Fruit fly (Drosophila melanogaster) whole organism, pupa: ENCODE data around the gene CG43407.

ENCODE experiments used
- CG10348 ChIP-seq: fragments of 200-800 bp; sonication (Bioruptor generic); IDR thresholded peaks from 2 replicates; pipeline ENCODE4 v1.3.6; 2022; ENCODE audit warnings: missing biosample characterization, missing genetic modification characterization
- CG12605 ChIP-seq: fragments of 200-800 bp; sonication (Bioruptor generic); IDR thresholded peaks from 2 replicates; pipeline ENCODE4 v1.3.6; 2022; ENCODE audit warnings: missing biosample characterization, missing genetic modification characterization
- CG13204 ChIP-seq: fragments of 200-800 bp; sonication (Bioruptor generic); optimal IDR thresholded peaks from 2 replicates; lab custom pipeline; 2018; ENCODE audit warnings: missing biosample characterization, mild to moderate bottlenecking, missing genetic modification characterization, moderate library complexity
- CG14655 ChIP-seq: fragments of 200-800 bp; sonication (Bioruptor generic); optimal IDR thresholded peaks from 3 replicates; lab custom pipeline; 2017; ENCODE audit warnings: mild to moderate bottlenecking, missing biosample characterization, missing genetic modification reagents, missing genetic modification characterization
- CG15710 ChIP-seq: fragments of 200-800 bp; sonication (Bioruptor generic); optimal IDR thresholded peaks from 2 replicates; lab custom pipeline; 2018; ENCODE audit warnings: missing biosample characterization, mild to moderate bottlenecking, missing genetic modification characterization, moderate library complexity
- CG17806 ChIP-seq: fragments of 200-800 bp; sonication (Bioruptor generic); optimal IDR thresholded peaks from 2 replicates; lab custom pipeline; 2018; ENCODE audit warnings: missing biosample characterization, mild to moderate bottlenecking, missing genetic modification characterization, moderate library complexity
- CG32121 ChIP-seq: fragments of 200-800 bp; sonication (Bioruptor generic); IDR thresholded peaks from 2 replicates; pipeline ENCODE4 v1.3.6; 2022; ENCODE audit warnings: missing biosample characterization, missing genetic modification characterization
- CG34367 ChIP-seq: fragments of 200-800 bp; sonication (Bioruptor generic); optimal IDR thresholded peaks from 2 replicates; lab custom pipeline; 2018; ENCODE audit warnings: missing biosample characterization, mild to moderate bottlenecking, missing genetic modification characterization
- CG4496 ChIP-seq: fragments of 200-800 bp; sonication (Bioruptor generic); IDR thresholded peaks from 3 replicates; pipeline ENCODE4 v1.3.6; 2022; ENCODE audit warnings: missing biosample characterization, missing genetic modification characterization
- CG8159 ChIP-seq: fragments of 200-800 bp; sonication (Bioruptor generic); optimal IDR thresholded peaks from 3 replicates; lab custom pipeline; 2018; ENCODE audit warnings: missing biosample characterization, mild to moderate bottlenecking, missing genetic modification characterization, moderate library complexity
- CG8301 ChIP-seq: fragments of 200-800 bp; sonication (Bioruptor generic); optimal IDR thresholded peaks from 2 replicates; lab custom pipeline; 2018; ENCODE audit warnings: missing biosample characterization, mild to moderate bottlenecking, missing genetic modification characterization
- CG9948 ChIP-seq: fragments of 200-800 bp; sonication (Bioruptor generic); optimal IDR thresholded peaks from 2 replicates; lab custom pipeline; 2018; ENCODE audit warnings: missing biosample characterization, mild to moderate bottlenecking, missing genetic modification characterization, moderate library complexity
- D1 ChIP-seq: fragments of 200-800 bp; sonication (Bioruptor generic); optimal IDR thresholded peaks from 2 replicates; lab custom pipeline; 2018; ENCODE audit warnings: missing biosample characterization, mild to moderate bottlenecking, missing genetic modification characterization, moderate library complexity
- EcR ChIP-seq: fragments of 200-800 bp; sonication (Bioruptor generic); optimal IDR thresholded peaks from 3 replicates; lab custom pipeline; 2019; ENCODE audit warnings: missing biosample characterization, missing genetic modification characterization, mild to moderate bottlenecking, moderate library complexity, missing genetic modification reagents
- Ets98B ChIP-seq: fragments of 200-800 bp; sonication (Bioruptor generic); IDR thresholded peaks from 2 replicates; pipeline ENCODE4 v1.3.6; 2022; ENCODE audit warnings: missing biosample characterization, missing genetic modification characterization
- Pif1A ChIP-seq: fragments of 200-800 bp; sonication (Bioruptor generic); optimal IDR thresholded peaks from 3 replicates; lab custom pipeline; 2016; ENCODE audit warnings: missing biosample characterization, missing genetic modification characterization
- Pif1B ChIP-seq: fragments of 200-800 bp; sonication (Bioruptor generic); optimal IDR thresholded peaks from 3 replicates; lab custom pipeline; 2016; ENCODE audit warnings: missing biosample characterization, missing genetic modification characterization
- Snoo ChIP-seq: fragments of 200-800 bp; sonication (Bioruptor generic); optimal IDR thresholded peaks from 3 replicates; lab custom pipeline; 2017; ENCODE audit warnings: missing biosample characterization, mild to moderate bottlenecking, missing genetic modification characterization, inconsistent platforms
- fd96Ca ChIP-seq: fragments of 200-800 bp; sonication (Bioruptor generic); IDR thresholded peaks from 3 replicates; pipeline ENCODE4 v1.3.6; 2022; ENCODE audit warnings: missing biosample characterization, missing genetic modification characterization
- gl ChIP-seq: fragments of 200-800 bp; sonication (Bioruptor generic); optimal IDR thresholded peaks from 2 replicates; lab custom pipeline; 2018; ENCODE audit warnings: missing biosample characterization, mild to moderate bottlenecking, missing genetic modification characterization
- rn ChIP-seq: fragments of 200-800 bp; sonication (Bioruptor generic); IDR thresholded peaks from 2 replicates; pipeline ENCODE4 v1.3.6; 2022; ENCODE audit warnings: missing biosample characterization, missing genetic modification characterization

CG43407 gene

DNA sequence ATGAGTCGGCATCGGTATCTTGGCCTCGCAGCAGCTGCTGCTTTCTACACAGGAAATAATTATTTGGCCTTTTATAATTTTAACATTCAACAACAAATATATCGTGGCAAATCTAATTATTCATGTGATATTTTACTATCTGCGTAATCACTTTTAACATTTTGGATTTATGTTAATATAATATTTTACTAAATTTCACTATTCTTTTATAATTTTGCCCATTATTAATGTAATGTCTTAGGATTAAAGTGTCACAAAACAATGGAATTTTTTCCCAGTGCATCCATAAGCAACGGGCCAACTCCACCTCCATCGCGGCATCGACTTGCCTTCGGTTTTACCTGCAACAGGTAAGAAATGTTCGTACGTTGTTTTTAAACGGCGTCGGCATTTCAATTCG, 10.7 kb downstream of the CG43407 start:
- TF ChIP-seq CG34367 (tag; lab: Kevin White, UChicago) (peak; percentile 93), CG14655 (GFP tag; lab: Kevin White, UChicago) (peak; percentile 96), CG17806 (tag; lab: Kevin White, UChicago) (peak; percentile 96), rn (GFP tag; lab: Robert Waterston, UW) (peak; percentile 79), CG10348 (GFP tag; lab: Robert Waterston, UW) (peak; percentile 38; the same call in 1 of the 2 replicates), gl (tag; lab: Kevin White, UChicago) (peak; percentile 80), Snoo (peak; percentile 93), CG13204 (no peak), Pif1A (GFP tag; lab: Kevin White, UChicago) (peak; percentile 84), fd96Ca (GFP tag; lab: Robert Waterston, UW) (peak; percentile 61; the same call in 1 of the 3 replicates), CG9948 (peak; percentile 97), CG8301 (tag; lab: Kevin White, UChicago) (peak; percentile 95), CG32121 (peak; percentile 88), CG4496 (GFP tag; lab: Robert Waterston, UW) (peak; percentile 85), Ets98B (peak; percentile 82), Pif1B (GFP tag; lab: Kevin White, UChicago) (peak; percentile 91), D1 (tag; lab: Kevin White, UChicago) (peak; percentile 95), CG15710 (tag; lab: Kevin White, UChicago) (peak; percentile 97), EcR (GFP tag; lab: Kevin White, UChicago) (no peak), CG8159 (peak; percentile 98), CG12605 (peak; percentile 84)
- TF ChIP-seq, all 21 proteins: peak for 19

DNA sequence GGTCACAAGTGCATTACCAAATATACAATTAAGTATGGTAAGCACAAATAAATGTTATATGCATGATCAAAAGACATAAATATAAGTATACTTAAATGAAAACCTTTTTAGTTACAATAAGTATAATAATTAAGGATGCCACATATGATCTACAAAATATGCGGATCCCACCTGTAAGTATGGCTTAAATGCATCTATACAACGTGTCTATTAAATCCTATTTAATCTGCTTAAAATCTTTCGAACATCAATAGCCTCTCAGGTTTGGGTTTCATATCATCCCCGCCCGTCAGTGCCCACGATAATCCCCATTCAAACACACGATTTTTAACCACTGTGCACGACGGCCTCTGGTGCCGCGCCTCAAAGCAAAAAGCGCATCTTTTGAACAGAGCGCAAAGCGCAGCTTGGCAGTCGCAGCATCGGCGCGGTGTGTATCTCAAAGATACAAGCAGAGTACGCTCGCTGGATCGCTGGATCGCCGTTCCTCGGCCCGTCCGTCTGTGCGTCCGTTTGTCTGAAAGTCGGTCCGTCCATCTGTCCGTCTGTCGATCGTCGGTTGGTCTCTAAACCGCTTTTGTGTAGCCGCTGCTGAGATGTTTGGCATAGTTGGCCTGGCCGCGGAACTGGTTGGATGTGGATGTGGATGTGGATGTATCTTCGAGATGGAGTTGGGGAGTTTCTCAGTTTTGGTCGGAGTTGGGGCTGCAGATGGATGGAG, 11.4 kb downstream of the CG43407 start:
- TF ChIP-seq rn (GFP tag; lab: Robert Waterston, UW) (peak; percentile 45; the same call in 1 of the 2 replicates), CG32121 (0 out of 2 replicates have a peak, but pooled peaks have one; percentile 17), CG34367 (tag; lab: Kevin White, UChicago) (peak; percentile 77), Snoo (peak; percentile 79), CG4496 (GFP tag; lab: Robert Waterston, UW) (peak; percentile 49; the same call in 1 of the 3 replicates), CG15710 (tag; lab: Kevin White, UChicago) (peak; percentile 87), Pif1A (GFP tag; lab: Kevin White, UChicago) (peak; percentile 90), CG17806 (tag; lab: Kevin White, UChicago) (peak; percentile 81), CG13204 (peak; percentile 98), gl (tag; lab: Kevin White, UChicago) (peak; percentile 61), CG14655 (GFP tag; lab: Kevin White, UChicago) (peak; percentile 90), Pif1B (GFP tag; lab: Kevin White, UChicago) (peak; percentile 87), CG8301 (tag; lab: Kevin White, UChicago) (peak; percentile 87), EcR (GFP tag; lab: Kevin White, UChicago) (peak; percentile 67), CG8159 (peak; percentile 93), Ets98B (no peak), D1 (tag; lab: Kevin White, UChicago) (peak; percentile 74), CG9948 (peak; percentile 89), CG10348 (GFP tag; lab: Robert Waterston, UW) (no peak), CG12605 (no peak; the same call in 1 of the 2 replicates), fd96Ca (GFP tag; lab: Robert Waterston, UW) (peak; percentile 36; the same call in 1 of the 3 replicates)

DNA sequence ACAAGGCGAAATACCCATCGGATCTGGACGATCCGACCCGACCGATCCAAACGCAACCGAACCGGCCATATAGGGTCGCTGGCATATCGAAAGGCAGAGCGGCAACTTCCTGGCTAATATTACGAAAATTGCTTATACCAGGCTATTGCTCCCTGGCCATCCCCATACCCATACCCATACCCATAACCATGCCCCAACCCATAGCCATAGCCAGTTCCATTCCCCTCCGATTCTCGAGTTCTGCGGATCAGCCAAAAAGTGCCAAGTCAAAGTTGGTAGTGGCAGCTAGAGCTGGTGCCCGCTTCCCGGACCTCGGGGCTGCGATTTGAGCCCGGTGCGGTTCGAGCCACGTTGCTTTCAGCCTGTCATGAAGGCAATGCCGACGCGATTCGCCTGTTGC, 12.0 kb downstream of the CG43407 start:
- peak; percentile 96 for TF ChIP-seq EcR (GFP tag; lab: Kevin White, UChicago)
- peak; percentile 87 for TF ChIP-seq CG13204
- no peak for TF ChIP-seq Pif1B (GFP tag; lab: Kevin White, UChicago)
- TF ChIP-seq Pif1A (GFP tag; lab: Kevin White, UChicago), result no peak

DNA sequence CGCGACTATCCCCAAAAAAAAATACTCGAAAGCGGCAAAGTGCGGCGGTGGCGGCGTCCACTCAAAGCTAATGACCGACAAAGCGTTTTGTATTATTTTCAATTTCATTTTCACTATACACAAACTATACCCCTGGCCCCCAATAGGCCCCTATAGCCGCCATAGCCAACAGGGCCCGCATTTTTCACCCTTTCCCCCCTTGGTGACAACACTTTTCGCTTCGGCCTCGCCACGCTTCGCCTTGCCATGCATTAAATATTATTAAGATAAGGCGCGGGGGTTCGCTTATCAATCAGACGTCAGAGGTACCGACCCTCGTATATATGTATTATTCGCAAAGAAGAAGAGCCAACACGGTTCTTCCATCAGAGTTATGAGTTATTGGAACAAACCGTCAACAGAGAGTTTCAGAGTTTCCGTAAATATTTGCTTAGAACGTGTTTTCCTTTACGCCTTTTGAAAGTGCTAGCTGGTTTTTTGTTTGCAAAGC, 13.0 kb downstream of the CG43407 start:
- TF ChIP-seq CG12605 (no peak), CG34367 (tag; lab: Kevin White, UChicago) (no peak), CG17806 (tag; lab: Kevin White, UChicago) (no peak), Pif1A (GFP tag; lab: Kevin White, UChicago) (peak; percentile 44), CG32121 (peak; percentile 48; the same call in 1 of the 2 replicates), CG15710 (tag; lab: Kevin White, UChicago) (no peak), CG14655 (GFP tag; lab: Kevin White, UChicago) (peak; percentile 28), Pif1B (GFP tag; lab: Kevin White, UChicago) (peak; percentile 1), CG4496 (GFP tag; lab: Robert Waterston, UW) (0 out of 3 replicates have a peak, but pooled peaks have one; percentile 10), fd96Ca (GFP tag; lab: Robert Waterston, UW) (no peak), Ets98B (no peak), gl (tag; lab: Kevin White, UChicago) (no peak), D1 (tag; lab: Kevin White, UChicago) (no peak), CG10348 (GFP tag; lab: Robert Waterston, UW) (no peak)

DNA sequence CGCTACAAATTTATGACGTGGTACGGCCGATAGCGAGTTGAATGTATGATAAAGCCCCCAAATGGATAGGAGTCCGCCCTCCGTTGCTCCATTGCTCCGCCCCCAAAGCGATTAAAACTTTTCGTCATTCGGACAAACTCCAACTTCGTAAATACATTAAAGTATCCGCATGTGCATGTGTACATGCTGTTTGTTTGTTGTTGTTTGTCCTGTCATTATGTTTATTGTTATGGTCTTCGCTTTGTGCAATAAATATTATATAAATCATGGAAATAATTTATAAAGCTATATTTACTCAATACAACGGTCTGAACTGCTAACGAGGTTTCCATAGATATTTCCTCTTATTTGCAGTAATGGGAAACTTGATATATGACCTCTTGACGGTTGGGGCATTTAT, 16.1 kb downstream of the CG43407 start:
- TF ChIP-seq Ets98B (no peak), D1 (tag; lab: Kevin White, UChicago) (no peak), Snoo (no peak), CG8301 (tag; lab: Kevin White, UChicago) (no peak), CG17806 (tag; lab: Kevin White, UChicago) (no peak), gl (tag; lab: Kevin White, UChicago) (no peak), rn (GFP tag; lab: Robert Waterston, UW) (no peak), EcR (GFP tag; lab: Kevin White, UChicago) (no peak)
